Worm (Caenorhabditis elegans) whole organism, L4 larva: Measurements from ENCODE around the gene C18D11.7.

Source experiments
- D1046.2 ChIP-seq: fragments of 200-800 bp; sonication (Bioruptor generic); IDR thresholded peaks from 2 replicates; pipeline ENCODE4 v1.3.6; 2022; ENCODE audit warnings: missing genetic modification characterization, missing compliant biosample characterization
- F10B5.3 ChIP-seq: sonication (generic microtip); optimal IDR thresholded peaks from 2 replicates; lab custom pipeline; 2016; ENCODE audit warnings: mild to moderate bottlenecking, missing genetic modification characterization, missing compliant biosample characterization
- F26F4.8 ChIP-seq: fragments of 200-800 bp; sonication (Bioruptor generic); conservative IDR thresholded peaks from 2 replicates; pipeline ENCODE4 v1.3.6; 2022; ENCODE audit warnings: missing genetic modification characterization, missing compliant biosample characterization
- F44E2.7 ChIP-seq: fragments of 200-800 bp; sonication (Bioruptor generic); IDR thresholded peaks from 2 replicates; pipeline ENCODE4 v2.1.2; 2022; ENCODE audit warnings: missing genetic modification characterization, missing compliant biosample characterization
- R02D3.7 ChIP-seq: fragments of 150-350 bp; sonication (generic microtip); optimal IDR thresholded peaks from 3 replicates; lab custom pipeline; 2014; ENCODE audit warnings: missing biosample characterization, missing genetic modification characterization
- T26A8.4 ChIP-seq: fragments of 200-800 bp; sonication (Bioruptor generic); IDR thresholded peaks from 2 replicates; pipeline ENCODE4 v1.3.6; 2022; ENCODE audit warnings: missing genetic modification characterization, missing compliant biosample characterization
- Y5F2A.4 ChIP-seq: fragments of 200-800 bp; sonication (Bioruptor generic); optimal IDR thresholded peaks from 2 replicates; lab custom pipeline; 2018; ENCODE audit warnings: mild to moderate bottlenecking, missing genetic modification characterization, missing compliant biosample characterization
- ZK337.2 ChIP-seq: fragments of 200-800 bp; sonication (Bioruptor generic); IDR thresholded peaks from 2 replicates; pipeline ENCODE4 v1.3.6; 2022; ENCODE audit warnings: missing genetic modification reagents, missing genetic modification characterization, missing compliant biosample characterization
- arid-1 ChIP-seq: fragments of 200-800 bp; sonication (Bioruptor generic); conservative IDR thresholded peaks from 2 replicates; pipeline ENCODE4 v1.3.6; 2022; ENCODE audit warnings: missing genetic modification reagents, missing genetic modification characterization, missing compliant biosample characterization
- attf-4 ChIP-seq: sonication (generic microtip); optimal IDR thresholded peaks from 3 replicates; lab custom pipeline; 2017; ENCODE audit warnings: missing biosample characterization, missing genetic modification characterization
- ceh-28 ChIP-seq: fragments of 150-350 bp; optimal IDR thresholded peaks from 2 replicates; lab custom pipeline; 2014; ENCODE audit warnings: missing biosample characterization, missing genetic modification reagents, missing genetic modification characterization
- ceh-44 ChIP-seq: fragments of 200-800 bp; sonication (Bioruptor generic); IDR thresholded peaks from 2 replicates; pipeline ENCODE4 v1.3.6; 2022; ENCODE audit warnings: missing genetic modification reagents, missing genetic modification characterization, missing compliant biosample characterization
- daf-8 ChIP-seq: fragments of 200-800 bp; sonication (Bioruptor generic); IDR thresholded peaks from 2 replicates; pipeline ENCODE4 v1.3.6; 2022; ENCODE audit warnings: missing genetic modification characterization, missing compliant biosample characterization
- dmd-6 ChIP-seq: fragments of 200-800 bp; sonication (Bioruptor generic); IDR thresholded peaks from 2 replicates; pipeline ENCODE4 v1.3.6; 2022; ENCODE audit warnings: missing genetic modification reagents, missing genetic modification characterization, missing compliant biosample characterization
- dmd-9 ChIP-seq: fragments of 200-800 bp; sonication (Bioruptor generic); IDR thresholded peaks from 2 replicates; pipeline ENCODE4 v1.3.6; 2022; ENCODE audit warnings: missing genetic modification reagents, missing genetic modification characterization, missing compliant biosample characterization
- dpl-1 ChIP-seq: fragments of 150-350 bp; optimal IDR thresholded peaks from 2 replicates; lab custom pipeline; 2014; ENCODE audit warnings: missing biosample characterization, missing genetic modification reagents, missing genetic modification characterization
- egl-27 ChIP-seq: sonication (generic microtip); optimal IDR thresholded peaks from 3 replicates; lab custom pipeline; 2017; ENCODE audit warnings: missing biosample characterization, missing genetic modification reagents, missing genetic modification characterization
- fkh-10 ChIP-seq: fragments of 150-350 bp; optimal IDR thresholded peaks from 2 replicates; lab custom pipeline; 2014; ENCODE audit warnings: missing biosample characterization, missing genetic modification reagents, missing genetic modification characterization
- hlh-30 ChIP-seq: sonication (generic microtip); optimal IDR thresholded peaks from 2 replicates; lab custom pipeline; 2017; ENCODE audit warnings: antibody characterized with exemption, mild to moderate bottlenecking, missing genetic modification characterization, missing compliant biosample characterization; ENCODE audit not compliant: insufficient read depth
- hmg-1.1 ChIP-seq: fragments of 200-800 bp; sonication (Bioruptor generic); IDR thresholded peaks from 2 replicates; pipeline ENCODE4 v1.3.6; 2022; ENCODE audit warnings: missing genetic modification reagents, missing genetic modification characterization, missing compliant biosample characterization
- jun-1 ChIP-seq: fragments of 150-350 bp; optimal IDR thresholded peaks from 2 replicates; lab custom pipeline; 2014; ENCODE audit warnings: missing biosample characterization, missing genetic modification reagents, missing genetic modification characterization
- lin-29 ChIP-seq: fragments of 200-800 bp; sonication (Bioruptor generic); IDR thresholded peaks from 2 replicates; pipeline ENCODE4 v1.3.6; 2022; ENCODE audit warnings: missing genetic modification reagents, missing genetic modification characterization, missing compliant biosample characterization
- madf-5 ChIP-seq, 2 experiments: fragments of 200-800 bp; sonication (Bioruptor generic); IDR thresholded peaks; 2 replicates each; pipeline ENCODE4 v1.3.6; 2022; ENCODE audit warnings: missing compliant biosample characterization in 2 of 2, missing genetic modification characterization in 2 of 2
- madf-9 ChIP-seq: fragments of 200-800 bp; sonication (Bioruptor generic); conservative IDR thresholded peaks from 2 replicates; pipeline ENCODE4 v1.3.6; 2022; ENCODE audit warnings: missing genetic modification reagents, missing genetic modification characterization, missing compliant biosample characterization
- mdl-1 ChIP-seq, 2 experiments: fragments of 150-350 bp in 1 of 2; sonication (generic microtip) in 1 of 2; optimal IDR thresholded peaks; 2 replicates each; lab custom pipeline; 2014 to 2017; ENCODE audit warnings: missing biosample characterization in 2 of 2, missing genetic modification characterization in 2 of 2
- mep-1 ChIP-seq: fragments of 150-350 bp; sonication (generic microtip); optimal IDR thresholded peaks from 3 replicates; lab custom pipeline; 2014; ENCODE audit warnings: missing biosample characterization, missing genetic modification characterization
- mes-2 ChIP-seq: sonication (generic microtip); optimal IDR thresholded peaks from 2 replicates; lab custom pipeline; 2016; ENCODE audit warnings: missing genotype, mild to moderate bottlenecking, missing genetic modification characterization, missing compliant biosample characterization; ENCODE audit not compliant: poor library complexity, severe bottlenecking
- mxl-3 ChIP-seq: fragments of 200-800 bp; sonication (Bioruptor generic); optimal IDR thresholded peaks from 2 replicates; lab custom pipeline; 2018; ENCODE audit warnings: mild to moderate bottlenecking, missing genetic modification characterization, missing compliant biosample characterization
- nhr-237 ChIP-seq: sonication (generic microtip); optimal IDR thresholded peaks from 2 replicates; lab custom pipeline; 2017; ENCODE audit warnings: missing biosample characterization, missing genetic modification characterization
- nhr-25 ChIP-seq: sonication (generic microtip); optimal IDR thresholded peaks from 2 replicates; lab custom pipeline; 2017; ENCODE audit warnings: missing genetic modification characterization, mild to moderate bottlenecking, missing compliant biosample characterization, antibody characterized with exemption, moderate library complexity, borderline replicate concordance; ENCODE audit not compliant: insufficient read depth
- nhr-28 ChIP-seq: fragments of 150-350 bp; optimal IDR thresholded peaks from 2 replicates; lab custom pipeline; 2014; ENCODE audit warnings: missing biosample characterization, missing genetic modification characterization
- nhr-41 ChIP-seq: fragments of 200-800 bp; sonication (Bioruptor generic); IDR thresholded peaks from 2 replicates; pipeline ENCODE4 v1.3.6; 2022; ENCODE audit warnings: missing genetic modification reagents, missing genetic modification characterization, missing compliant biosample characterization
- nhr-42 ChIP-seq: fragments of 200-800 bp; sonication (Bioruptor generic); IDR thresholded peaks from 2 replicates; pipeline ENCODE4 v1.3.6; 2022; ENCODE audit warnings: missing genetic modification characterization, missing compliant biosample characterization
- nhr-48 ChIP-seq: sonication (generic microtip); optimal IDR thresholded peaks from 2 replicates; lab custom pipeline; 2016; ENCODE audit warnings: mild to moderate bottlenecking, missing genetic modification characterization, missing compliant biosample characterization
- pha-4 ChIP-seq, 2 experiments: fragments of 150-350 bp in 1 of 2; fragments of 200-800 bp in 1 of 2; sonication (Bioruptor generic) in 1 of 2; IDR thresholded peaks in 1 of 2; optimal IDR thresholded peaks in 1 of 2; 2 replicates each; pipeline versions ENCODE4 v1.3.6 to Lab custom; 2014 to 2022; ENCODE audit warnings: missing genetic modification characterization in 2 of 2, missing genetic modification reagents in 2 of 2, missing biosample characterization in 1 of 2, missing compliant biosample characterization in 1 of 2
- rbr-2 ChIP-seq: sonication (generic microtip); optimal IDR thresholded peaks from 2 replicates; lab custom pipeline; 2016; ENCODE audit warnings: missing genotype, missing genetic modification characterization, missing compliant biosample characterization
- sdz-12 ChIP-seq: fragments of 200-800 bp; sonication (Bioruptor generic); optimal IDR thresholded peaks from 2 replicates; lab custom pipeline; 2018; ENCODE audit warnings: mild to moderate bottlenecking, missing genetic modification characterization, missing compliant biosample characterization
- snpc-4 ChIP-seq: fragments of 150-350 bp; optimal IDR thresholded peaks from 2 replicates; lab custom pipeline; 2014; ENCODE audit warnings: missing biosample characterization, missing genetic modification characterization
- tag-97 ChIP-seq: fragments of 200-800 bp; sonication (Bioruptor generic); IDR thresholded peaks from 2 replicates; pipeline ENCODE4 v1.3.6; 2022; ENCODE audit warnings: missing genetic modification characterization, missing compliant biosample characterization
- tra-1 ChIP-seq: fragments of 200-800 bp; sonication (Bioruptor generic); IDR thresholded peaks from 2 replicates; pipeline ENCODE4 v1.3.6; 2022; ENCODE audit warnings: missing genetic modification reagents, missing genetic modification characterization, missing compliant biosample characterization
- unc-130 ChIP-seq: sonication (generic microtip); optimal IDR thresholded peaks from 2 replicates; lab custom pipeline; 2016; ENCODE audit warnings: missing genetic modification reagents, missing genetic modification characterization, missing compliant biosample characterization
- unc-39 ChIP-seq: sonication (generic microtip); optimal IDR thresholded peaks from 2 replicates; lab custom pipeline; 2017; ENCODE audit warnings: missing biosample characterization, missing genetic modification characterization
- unc-62 ChIP-seq, 3 experiments: fragments of 150-350 bp in 1 of 3; sonication (generic microtip); optimal IDR thresholded peaks in 2 of 3; peaks in 1 of 3; 1 replicate in 1 of 3; 2 replicates in 2 of 3; lab custom pipeline; 2014 to 2017; ENCODE audit warnings: missing biosample characterization in 3 of 3, missing genetic modification characterization in 3 of 3, missing genetic modification reagents in 3 of 3, missing genotype in 1 of 3
- vab-7 ChIP-seq: fragments of 200-800 bp; sonication (Bioruptor generic); IDR thresholded peaks from 2 replicates; pipeline ENCODE4 v1.3.6; 2022; ENCODE audit warnings: missing genetic modification reagents, missing genetic modification characterization, missing compliant biosample characterization
- zag-1 ChIP-seq: fragments of 150-350 bp; optimal IDR thresholded peaks from 2 replicates; lab custom pipeline; 2014; ENCODE audit warnings: missing biosample characterization, missing genetic modification characterization
- zfp-3 ChIP-seq: fragments of 200-800 bp; sonication (Bioruptor generic); conservative IDR thresholded peaks from 2 replicates; pipeline ENCODE4 v1.3.6; 2022; ENCODE audit warnings: missing genetic modification reagents, missing genetic modification characterization, missing compliant biosample characterization
- zip-2 ChIP-seq: fragments of 150-350 bp; optimal IDR thresholded peaks from 2 replicates; lab custom pipeline; 2014; ENCODE audit warnings: missing biosample characterization, missing genetic modification characterization
- ztf-11 ChIP-seq: fragments of 150-350 bp; optimal IDR thresholded peaks from 2 replicates; lab custom pipeline; 2014; ENCODE audit warnings: missing biosample characterization, missing genetic modification characterization
- ztf-7 ChIP-seq: fragments of 150-350 bp; optimal IDR thresholded peaks from 2 replicates; lab custom pipeline; 2014; ENCODE audit warnings: missing biosample characterization, missing genetic modification characterization

C18D11.7 gene

DNA sequence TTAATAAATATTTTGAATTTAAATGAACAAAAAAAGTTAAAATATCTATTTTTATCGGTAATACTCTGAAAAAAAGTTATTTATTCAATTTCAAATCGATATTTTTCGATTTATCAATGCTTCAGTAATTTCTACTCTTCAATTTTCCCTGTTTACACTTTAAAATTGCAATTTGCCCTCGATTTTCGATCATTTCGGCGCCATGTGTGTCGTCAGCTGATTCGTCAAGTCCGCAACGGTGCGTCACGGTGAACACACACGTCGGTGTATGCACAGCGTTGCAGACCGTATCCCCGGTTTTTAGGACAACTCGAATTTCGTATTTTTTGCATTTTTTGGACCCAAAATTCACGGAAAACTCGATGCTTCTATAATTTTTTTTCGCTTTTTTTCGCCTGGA, 16.7 kb upstream of the C18D11.7 start, which contains the start of gene C18D11.3 (continued):
- TF ChIP-seq unc-62 (GFP tag; optimal IDR thresholded peaks at IDR 0.05 in 1 of 2; lab: Kevin White, UChicago) (peak in 1 of 2 experiments; percentile 97), unc-62 (tag; optimal IDR thresholded peaks at IDR 0.05; lab: Kevin White, UChicago) (no peak), attf-4 (tag; lab: Kevin White, UChicago) (no peak), mdl-1 (tag; optimal IDR thresholded peaks at IDR 0.05; lab: Kevin White, UChicago) (peak in 1 of 2 experiments; percentile 89), dpl-1 (GFP tag; lab: Kevin White, UChicago) (peak; percentile 77), sdz-12 (GFP tag; lab: Kevin White, UChicago) (no peak), vab-7 (peak; percentile 69), zag-1 (tag; lab: Kevin White, UChicago) (no peak), ZK337.2 (GFP tag; lab: Robert Waterston, UW) (0 out of 2 replicates have a peak, but pooled peaks have one; percentile 29), fkh-10 (GFP tag; lab: Kevin White, UChicago) (peak; percentile 27), unc-39 (tag; lab: Kevin White, UChicago) (no peak), mep-1 (tag; lab: Kevin White, UChicago) (peak; percentile 90), snpc-4 (tag; lab: Kevin White, UChicago) (no peak), unc-130 (GFP tag; lab: Kevin White, UChicago) (peak; percentile 36), R02D3.7 (tag; lab: Kevin White, UChicago) (no peak), madf-9 (GFP tag; lab: Robert Waterston, UW) (peak; percentile 55; the same call in 1 of the 2 replicates), madf-5 (GFP tag; IDR thresholded peaks at IDR 0.05; lab: Robert Waterston, UW) (0 out of 4 replicates have a peak, but pooled peaks of 1 of the 2 experiments have one; percentile 8), mes-2 (peak; percentile 86), nhr-28 (tag; lab: Kevin White, UChicago) (peak; percentile 67), zip-2 (tag; lab: Kevin White, UChicago) (no peak), daf-8 (GFP tag; lab: Robert Waterston, UW) (no peak), Y5F2A.4 (GFP tag; lab: Kevin White, UChicago) (no peak), F10B5.3 (tag; lab: Kevin White, UChicago) (no peak), nhr-42 (GFP tag; lab: Robert Waterston, UW) (0 out of 2 replicates have a peak, but pooled peaks have one; percentile 19), ceh-28 (tag; lab: Kevin White, UChicago) (no peak), T26A8.4 (peak; percentile 63), ztf-11 (tag; lab: Kevin White, UChicago) (no peak), hlh-30 (tag; lab: Kevin White, UChicago) (peak; percentile 99), mxl-3 (GFP tag; lab: Kevin White, UChicago) (peak; percentile 98), ceh-44 (GFP tag; lab: Robert Waterston, UW) (no peak), nhr-41 (GFP tag; lab: Robert Waterston, UW) (no peak), F26F4.8 (no peak), zfp-3 (GFP tag; lab: Robert Waterston, UW) (0 out of 2 replicates have a peak, but pooled peaks have one; percentile 18), hmg-1.1 (GFP tag; lab: Robert Waterston, UW) (peak; percentile 73), F44E2.7 (GFP tag; lab: Robert Waterston, UW) (no peak), dmd-6 (GFP tag; lab: Robert Waterston, UW) (peak; percentile 87), dmd-9 (GFP tag; lab: Robert Waterston, UW) (0 out of 2 replicates have a peak, but pooled peaks have one; percentile 48), tag-97 (GFP tag; lab: Robert Waterston, UW) (no peak), nhr-25 (peak; percentile 15), tra-1 (GFP tag; lab: Robert Waterston, UW) (peak; percentile 55; the same call in 1 of the 2 replicates), ztf-7 (tag; lab: Kevin White, UChicago) (peak; percentile 56), pha-4 (GFP tag; IDR thresholded peaks at IDR 0.05; lab: Robert Waterston, UW) (peak; percentile 13; the same call in 1 of the 2 replicates), pha-4 (tag; optimal IDR thresholded peaks at IDR 0.05; lab: Kevin White, UChicago) (peak; percentile 21), jun-1 (tag; lab: Kevin White, UChicago) (no peak), rbr-2 (tag; lab: Kevin White, UChicago) (peak; percentile 74), D1046.2 (GFP tag; lab: Robert Waterston, UW) (no peak), nhr-237 (tag; lab: Kevin White, UChicago) (no peak), lin-29 (GFP tag; lab: Robert Waterston, UW) (0 out of 2 replicates have a peak, but pooled peaks have one; percentile 48), arid-1 (GFP tag; lab: Robert Waterston, UW) (peak; percentile 48; the same call in 1 of the 2 replicates), nhr-48 (no peak), egl-27 (tag; lab: Kevin White, UChicago) (no peak)
